Worm (Caenorhabditis elegans): Measurements from ENCODE around the gene srd-15.

srd-15 gene

ce11 chrV:5906252-5906651 lies at the start of gene srd-15:
srd-15 (minus strand) TSS chrV:5906352.
- no peak for TF ChIP-seq rcor-1 (GFP tag; IDR thresholded peaks at IDR 0.05)
- no peak for TF ChIP-seq sdz-38 (tag; optimal IDR thresholded peaks at IDR 0.05)
- TF ChIP-seq athp-1 (tag; optimal IDR thresholded peaks at IDR 0.05) = no peak
- TF ChIP-seq hsf-1 (GFP tag; IDR thresholded peaks at IDR 0.05) = no peak
- TF ChIP-seq C06A6.2 (GFP tag; conservative IDR thresholded peaks at IDR 0.05) = no peak
- TF ChIP-seq Y56A3A.18 (GFP tag; IDR thresholded peaks at IDR 0.05) = no peak

ce11 chrV:5955627-5956026 lies 49.5 kb upstream of the srd-15 start:
- no peak for TF ChIP-seq bed-2 (GFP tag; IDR thresholded peaks at IDR 0.05)
- TF ChIP-seq chd-7 (tag; optimal IDR thresholded peaks at IDR 0.05) = no peak
- no peak for TF ChIP-seq gei-17 (GFP tag; optimal IDR thresholded peaks at IDR 0.05)
- no peak for TF ChIP-seq lsl-1 (GFP tag; optimal IDR thresholded peaks at IDR 0.05)
- TF ChIP-seq sea-2 (GFP tag; IDR thresholded peaks at IDR 0.05) = no peak
- no peak for TF ChIP-seq snpc-3.4 (tag; optimal IDR thresholded peaks at IDR 0.05)
- no peak for TF ChIP-seq somi-1 (GFP tag; optimal IDR thresholded peaks at IDR 0.05)
- TF ChIP-seq mel-28 (tag; optimal IDR thresholded peaks at IDR 0.05; ENCODE audit: borderline replicate concordance) = no peak
- TF ChIP-seq ceh-40 (GFP tag; IDR thresholded peaks at IDR 0.05) = no peak
- TF ChIP-seq K12H6.12 (tag; optimal IDR thresholded peaks at IDR 0.05) = no peak
- no peak for TF ChIP-seq Y56A3A.18 (GFP tag; IDR thresholded peaks at IDR 0.05)
- TF ChIP-seq aptf-3 (GFP tag; IDR thresholded peaks at IDR 0.05) = no peak
- no peak for TF ChIP-seq egrh-3 (GFP tag; IDR thresholded peaks at IDR 0.05)

ce11 chrV:5954747-5955146 lies 48.6 kb upstream of the srd-15 start, which contains the start of gene M03F8.6:
M03F8.6 (minus strand) TSS chrV:5954847.
- no peak for TF ChIP-seq cebp-2 (GFP tag; IDR thresholded peaks at IDR 0.05)
- no peak for TF ChIP-seq unc-62 (GFP tag; optimal IDR thresholded peaks at IDR 0.05)
- TF ChIP-seq atf-7 (tag; optimal IDR thresholded peaks at IDR 0.05) = no peak
- TF ChIP-seq let-607 (tag; optimal IDR thresholded peaks at IDR 0.05) = no peak
- TF ChIP-seq snpc-3.4 (tag; optimal IDR thresholded peaks at IDR 0.05) = no peak
- TF ChIP-seq zim-3 (tag; optimal IDR thresholded peaks at IDR 0.05) = no peak
- no peak for TF ChIP-seq attf-5 (GFP tag; optimal IDR thresholded peaks at IDR 0.05)
- TF ChIP-seq ztf-3 (GFP tag; optimal IDR thresholded peaks at IDR 0.05) = no peak

- TF ChIP-seq nhr-90 (tag; optimal IDR thresholded peaks at IDR 0.05) (no peak), hsf-1 (GFP tag; IDR thresholded peaks at IDR 0.05) (no peak), F23B12.7 (tag; optimal IDR thresholded peaks at IDR 0.05; ENCODE audit: insufficient read depth) (no peak), F22D6.2 (tag; optimal IDR thresholded peaks at IDR 0.05) (no peak), snpc-1.3 (tag; optimal IDR thresholded peaks at IDR 0.05; ENCODE audit: insufficient read depth) (no peak), ekl-4 (GFP tag; IDR thresholded peaks at IDR 0.05) (no peak), snpc-1.1 (tag; optimal IDR thresholded peaks at IDR 0.05; ENCODE audit: insufficient read depth) (no peak), dpff-1 (tag; optimal IDR thresholded peaks at IDR 0.05) (no peak), tlf-1 (GFP tag; optimal IDR thresholded peaks at IDR 0.05) (no peak), Y95B8A.8 (GFP tag; IDR thresholded peaks at IDR 0.05) (no peak), hmg-1.2 (GFP tag; IDR thresholded peaks at IDR 0.05) (no peak), let-526 (GFP tag; IDR thresholded peaks at IDR 0.05) (no peak), hlh-12 (tag; optimal IDR thresholded peaks at IDR 0.05) (no peak), xnd-1 (tag; optimal IDR thresholded peaks at IDR 0.05) (no peak), F39B2.1 (GFP tag; IDR thresholded peaks at IDR 0.05) (no peak), fkh-3 (tag; optimal IDR thresholded peaks at IDR 0.05) (no peak), pbrm-1 (GFP tag; IDR thresholded peaks at IDR 0.05) (no peak), rec-8 (tag; optimal IDR thresholded peaks at IDR 0.05) (no peak)
Observed at ce11 chrV:5953086-5953485, 46.9 kb upstream of the srd-15 start.

Data from whole organism, young adult.